Fruit fly (Drosophila melanogaster) whole organism, wandering third instar larva: ENCODE data around the gene CG32026.

Experiments used
- Abd-B ChIP-seq: fragments of >200 bp; optimal IDR thresholded peaks from 2 replicates; lab custom pipeline; 2017; ENCODE audit warnings: missing biosample characterization, missing genetic modification characterization
- CG32264 ChIP-seq: fragments of 200-800 bp; sonication (Bioruptor generic); optimal IDR thresholded peaks from 2 replicates; lab custom pipeline; 2016; ENCODE audit warnings: missing biosample characterization, missing genetic modification characterization
- CG9705 ChIP-seq: fragments of 200-800 bp; sonication (Bioruptor generic); optimal IDR thresholded peaks from 2 replicates; lab custom pipeline; 2018; ENCODE audit warnings: missing biosample characterization, mild to moderate bottlenecking, missing genetic modification characterization
- CrebA ChIP-seq: fragments of 200-800 bp; sonication (Bioruptor generic); optimal IDR thresholded peaks from 2 replicates; lab custom pipeline; 2016; ENCODE audit warnings: missing biosample characterization, mild to moderate bottlenecking, missing genetic modification characterization, borderline replicate concordance
- Dfd ChIP-seq: fragments of >200 bp; optimal IDR thresholded peaks from 2 replicates; lab custom pipeline; 2017; ENCODE audit warnings: missing biosample characterization, missing genetic modification characterization
- Dif ChIP-seq: fragments of 200-275, 200-300 bp; sonication (Bioruptor generic); optimal IDR thresholded peaks from 2 replicates; lab custom pipeline; 2018; ENCODE audit warnings: missing biosample characterization, missing genetic modification characterization; ENCODE audit not compliant: partially characterized antibody
- GATAd ChIP-seq: sonication (Bioruptor generic); optimal IDR thresholded peaks from 2 replicates; lab custom pipeline; 2016; ENCODE audit warnings: missing biosample characterization, missing genetic modification characterization
- HLH106 ChIP-seq: fragments of 200-800 bp; optimal IDR thresholded peaks from 3 replicates; lab custom pipeline; 2019; ENCODE audit warnings: missing biosample characterization, mild to moderate bottlenecking, missing genetic modification characterization, moderate library complexity
- Hr78 ChIP-seq: fragments of >200 bp; optimal IDR thresholded peaks from 2 replicates; lab custom pipeline; 2017; ENCODE audit warnings: missing biosample characterization, missing genetic modification characterization
- Hr83 ChIP-seq: fragments of 200-300 bp; sonication (Bioruptor generic); optimal IDR thresholded peaks from 2 replicates; lab custom pipeline; 2016; ENCODE audit warnings: missing biosample characterization, mild to moderate bottlenecking, missing genetic modification characterization, moderate library complexity; ENCODE audit not compliant: poor library complexity, severe bottlenecking
- Mio ChIP-seq: sonication (Bioruptor generic); optimal IDR thresholded peaks from 2 replicates; lab custom pipeline; 2016; ENCODE audit warnings: missing biosample characterization, missing genetic modification characterization
- Rel ChIP-seq, 2 experiments: fragments of 200-800 bp; sonication (Bioruptor generic) in 1 of 2; optimal IDR thresholded peaks; 2 replicates in 1 of 2; 3 replicates in 1 of 2; lab custom pipeline; 2016 to 2019; ENCODE audit warnings: mild to moderate bottlenecking in 2 of 2, missing biosample characterization in 2 of 2, missing genetic modification characterization in 2 of 2, moderate library complexity in 1 of 2
- Sp1 ChIP-seq: fragments of 200-800 bp; sonication (Bioruptor generic); optimal IDR thresholded peaks from 3 replicates; lab custom pipeline; 2019; ENCODE audit warnings: missing biosample characterization, mild to moderate bottlenecking, missing genetic modification characterization, moderate library complexity
- dsf ChIP-seq: sonication (Bioruptor generic); optimal IDR thresholded peaks from 2 replicates; lab custom pipeline; 2016; ENCODE audit warnings: missing biosample characterization, missing genetic modification characterization, borderline replicate concordance
- ey ChIP-seq: fragments of 200-800 bp; sonication (Bioruptor generic); optimal IDR thresholded peaks from 2 replicates; lab custom pipeline; 2016; ENCODE audit warnings: missing biosample characterization, missing genetic modification characterization
- foxo ChIP-seq, 2 experiments: fragments of 200-800 bp; sonication (Bioruptor generic); optimal IDR thresholded peaks; 2 replicates in 1 of 2; 3 replicates in 1 of 2; lab custom pipeline; 2016 to 2017; ENCODE audit warnings: missing biosample characterization in 2 of 2, missing genetic modification characterization in 2 of 2
- fru ChIP-seq: fragments of 200-800 bp; sonication (Bioruptor generic); optimal IDR thresholded peaks from 3 replicates; lab custom pipeline; 2016; ENCODE audit warnings: missing biosample characterization, mild to moderate bottlenecking, missing genetic modification characterization
- h ChIP-seq: fragments of 200-800 bp; sonication (Bioruptor generic); optimal IDR thresholded peaks from 3 replicates; lab custom pipeline; 2016; ENCODE audit warnings: missing biosample characterization, mild to moderate bottlenecking, missing genetic modification characterization
- lola ChIP-seq: fragments of >200 bp; optimal IDR thresholded peaks from 2 replicates; lab custom pipeline; 2017; ENCODE audit warnings: missing biosample characterization, missing genetic modification characterization
- psq ChIP-seq: fragments of 200-800 bp; sonication (Bioruptor generic); optimal IDR thresholded peaks from 3 replicates; lab custom pipeline; 2017; ENCODE audit warnings: missing biosample characterization, mild to moderate bottlenecking, missing genetic modification characterization, moderate library complexity
- sage ChIP-seq: fragments of 200-800 bp; sonication (Bioruptor generic); optimal IDR thresholded peaks from 2 replicates; lab custom pipeline; 2016; ENCODE audit warnings: missing biosample characterization, mild to moderate bottlenecking, missing genetic modification characterization
- tai ChIP-seq: sonication (Bioruptor generic); optimal IDR thresholded peaks from 2 replicates; lab custom pipeline; 2016; ENCODE audit warnings: missing biosample characterization, missing genetic modification characterization
- usp ChIP-seq: fragments of >200 bp; optimal IDR thresholded peaks from 2 replicates; lab custom pipeline; 2017; ENCODE audit warnings: missing biosample characterization, missing genetic modification characterization

The CG32026 gene

DNA sequence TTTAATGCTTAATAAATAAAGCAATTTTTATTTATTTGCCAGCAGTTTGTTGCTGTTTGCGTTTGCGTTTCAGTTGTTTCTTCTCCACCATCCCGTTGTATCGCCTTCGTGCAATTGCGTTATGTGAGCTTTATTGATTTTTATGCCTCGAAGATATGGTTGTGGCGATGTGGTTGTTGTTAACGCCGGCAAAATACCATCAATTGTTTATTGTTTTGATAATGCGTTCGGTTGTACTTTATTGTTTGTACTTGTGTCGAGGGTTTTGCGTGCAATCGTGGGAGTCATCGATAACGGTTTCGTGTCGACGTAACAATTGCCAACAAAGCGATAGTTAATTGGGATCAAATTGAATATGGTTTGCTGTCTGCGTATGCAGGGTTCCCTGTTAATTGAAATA, 6.1 kb downstream of the CG32026 start:
- TF ChIP-seq Rel (GFP tag; optimal IDR thresholded peaks at IDR 0.05; lab: Kevin White, UChicago) (no peak), Rel (tag; optimal IDR thresholded peaks at IDR 0.05; lab: Kevin White, UChicago) (peak; percentile 74), Hr83 (no peak), fru (GFP tag; lab: Kevin White, UChicago) (no peak), CrebA (peak; percentile 5)

- no peak for TF ChIP-seq Dif (GFP tag; lab: Kevin White, UChicago)
- TF ChIP-seq CG32264 (GFP tag; lab: Kevin White, UChicago), result no peak
- no peak for TF ChIP-seq Abd-B (GFP tag; lab: Kevin White, UChicago)
- no peak for TF ChIP-seq Hr78 (GFP tag; lab: Kevin White, UChicago)
- no peak for TF ChIP-seq GATAd (GFP tag; lab: Kevin White, UChicago)
- TF ChIP-seq Dfd (GFP tag; lab: Kevin White, UChicago), result no peak
- no peak for TF ChIP-seq tai (GFP tag; lab: Kevin White, UChicago)
- TF ChIP-seq, all 38 proteins: peak for 0
Observed at dm6 chr3L:8849817-8850216, 13.6 kb downstream of the CG32026 start.

- TF ChIP-seq ey (GFP tag; lab: Kevin White, UChicago), result no peak
Observed at dm6 chr3L:8850784-8851704, 14.8 kb downstream of the CG32026 start.

DNA sequence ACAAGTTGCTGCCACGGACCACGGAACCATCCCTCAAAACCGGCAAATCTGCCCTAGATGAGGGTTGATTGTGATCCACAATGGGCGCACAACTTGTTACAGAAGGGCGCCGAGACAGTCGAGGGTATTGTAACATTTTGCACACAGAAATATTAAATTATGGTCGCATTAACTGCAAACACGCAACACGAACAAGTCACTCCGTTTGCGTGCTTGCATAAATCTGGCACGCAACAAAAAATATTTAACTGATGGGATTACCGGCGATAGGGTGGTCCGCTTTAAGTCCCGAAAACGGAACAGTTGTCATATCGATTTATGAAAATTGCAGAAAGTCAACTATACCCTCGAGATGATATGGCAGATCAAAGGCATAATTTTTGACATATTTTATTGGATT, 15.7 kb downstream of the CG32026 start:
- TF ChIP-seq foxo (GFP tag; optimal IDR thresholded peaks at IDR 0.05; lab: Kevin White, UChicago), result no peak
- TF ChIP-seq usp (GFP tag; lab: Kevin White, UChicago), result no peak
- no peak for TF ChIP-seq Rel (GFP tag; optimal IDR thresholded peaks at IDR 0.05; lab: Kevin White, UChicago)
- TF ChIP-seq Rel (tag; optimal IDR thresholded peaks at IDR 0.05; lab: Kevin White, UChicago), result no peak
- no peak for TF ChIP-seq CG9705 (GFP tag; lab: Kevin White, UChicago)
- no peak for TF ChIP-seq Hr83
- TF ChIP-seq lola (GFP tag; lab: Kevin White, UChicago), result no peak

DNA sequence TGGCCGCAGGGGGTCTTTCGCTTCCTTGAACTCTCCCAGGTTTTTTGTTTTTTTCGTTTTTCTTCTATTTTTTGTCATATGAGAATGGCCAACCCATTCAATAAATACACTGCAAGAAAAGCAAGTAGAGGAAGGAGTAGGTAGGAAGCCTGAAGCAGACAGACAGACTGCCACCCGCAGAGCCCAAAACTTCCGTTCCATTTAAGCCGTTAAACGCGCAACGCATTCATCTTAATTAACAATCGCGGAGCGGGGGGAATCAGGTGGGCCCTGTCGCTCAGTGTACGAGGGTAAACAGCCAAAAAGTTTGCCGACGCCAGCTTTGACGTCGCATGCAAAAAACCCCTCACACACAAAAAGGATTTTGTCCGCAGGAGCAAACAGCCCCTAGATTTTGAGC, 16.6 kb downstream of the CG32026 start:
- no peak for TF ChIP-seq GATAd (GFP tag; lab: Kevin White, UChicago)
- no peak for TF ChIP-seq h (GFP tag; lab: Kevin White, UChicago)
- no peak for TF ChIP-seq Dfd (GFP tag; lab: Kevin White, UChicago)
- peak; percentile 40 for TF ChIP-seq fru (GFP tag; lab: Kevin White, UChicago)
- no peak for TF ChIP-seq Sp1 (GFP tag; lab: Kevin White, UChicago)
- TF ChIP-seq foxo (GFP tag; optimal IDR thresholded peaks at IDR 0.05; lab: Kevin White, UChicago), result peak in 1 of 2 experiments; percentile 23

DNA sequence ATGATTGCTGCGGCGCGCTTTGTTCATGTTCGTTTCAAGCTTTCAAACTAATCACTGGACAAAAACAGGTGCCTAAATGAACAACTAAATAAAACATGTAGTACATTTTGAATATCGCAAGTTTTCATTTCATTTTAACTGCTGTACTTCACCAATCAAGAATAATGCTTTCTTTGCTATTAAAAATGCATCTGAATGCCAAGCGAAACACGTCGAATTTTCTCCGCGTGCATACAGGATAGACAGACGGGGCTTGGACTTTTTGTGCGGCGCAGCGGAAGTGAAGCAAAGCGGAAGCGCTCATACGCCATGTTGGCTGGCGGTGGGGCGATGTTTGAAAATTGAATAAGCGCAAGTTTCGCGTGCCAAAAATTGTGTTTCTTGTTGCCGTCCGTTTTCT, 17.1 kb downstream of the CG32026 start:
- TF ChIP-seq psq (GFP tag; lab: Kevin White, UChicago), result no peak
- TF ChIP-seq CrebA, result no peak
- TF ChIP-seq Mio (GFP tag; lab: Kevin White, UChicago), result no peak
- no peak for TF ChIP-seq Rel (GFP tag; optimal IDR thresholded peaks at IDR 0.05; lab: Kevin White, UChicago)
- no peak for TF ChIP-seq Rel (tag; optimal IDR thresholded peaks at IDR 0.05; lab: Kevin White, UChicago)
- TF ChIP-seq foxo (GFP tag; optimal IDR thresholded peaks at IDR 0.05; lab: Kevin White, UChicago), result no peak
- no peak for TF ChIP-seq HLH106 (tag; lab: Kevin White, UChicago)
- TF ChIP-seq dsf (GFP tag; lab: Kevin White, UChicago), result no peak

- TF ChIP-seq GATAd (GFP tag; lab: Kevin White, UChicago) (no peak), Hr83 (peak; percentile 14)
- TF ChIP-seq, all 38 proteins: peak for 1
Observed at dm6 chr3L:8855262-8855661, 19.0 kb downstream of the CG32026 start.

DNA sequence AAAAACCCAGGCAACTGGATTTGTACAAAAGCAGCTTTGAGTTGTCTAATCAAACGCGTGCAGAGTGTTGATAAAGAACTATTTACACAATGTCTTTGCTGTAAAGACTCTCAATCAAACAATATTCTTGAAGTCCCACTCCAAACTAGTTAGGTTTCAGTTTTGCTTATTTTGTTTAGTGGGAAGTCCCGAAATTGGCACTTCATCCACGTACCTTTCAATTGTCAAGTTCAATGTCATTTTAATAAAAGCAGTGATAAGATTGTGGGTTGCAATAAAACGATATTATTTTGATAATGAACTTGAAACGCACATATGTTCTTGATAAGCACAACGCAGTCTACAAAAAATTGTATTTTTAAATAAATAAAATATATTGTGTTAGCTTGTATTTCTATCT, 20.6 kb downstream of the CG32026 start:
- TF ChIP-seq sage (GFP tag; lab: Kevin White, UChicago) (no peak), Rel (GFP tag; optimal IDR thresholded peaks at IDR 0.05; lab: Kevin White, UChicago) (no peak), Rel (tag; optimal IDR thresholded peaks at IDR 0.05; lab: Kevin White, UChicago) (peak; percentile 98)
